Fruit fly (Drosophila melanogaster): ENCODE measurements around the gene CG6026.

CG6026 gene

dm6 chr3R:19088962-19089597 is 55.7 kb downstream of the CG6026 start (continued):
- TF ChIP-seq ftz-f1 (GFP tag; optimal IDR thresholded peaks at IDR 0.05) (peak; percentile 10), Fer1 (GFP tag; optimal IDR thresholded peaks at IDR 0.05) (peak; percentile 28), Hr78 (GFP tag; optimal IDR thresholded peaks at IDR 0.05) (no peak), CG4328 (GFP tag; optimal IDR thresholded peaks at IDR 0.05) (no peak), abd-A (tag; optimal IDR thresholded peaks at IDR 0.05) (no peak), D19B (GFP tag; optimal IDR thresholded peaks at IDR 0.05) (no peak), zen (tag; optimal IDR thresholded peaks at IDR 0.05) (no peak), Mes4 (GFP tag; optimal IDR thresholded peaks at IDR 0.05) (no peak), CG1647 (GFP tag; optimal IDR thresholded peaks at IDR 0.05) (no peak), CG33557 (GFP tag; optimal IDR thresholded peaks at IDR 0.05) (no peak), zfh2 (GFP tag; optimal IDR thresholded peaks at IDR 0.05) (no peak)

dm6 chr3R:19090983-19091748 is 57.8 kb downstream of the CG6026 start:
- TF ChIP-seq sr (GFP tag; IDR thresholded peaks at IDR 0.05) (0 out of 3 replicates have a peak, but pooled peaks have one; percentile 43), pros (GFP tag; optimal IDR thresholded peaks at IDR 0.05) (peak; percentile 58), Hr78 (GFP tag; optimal IDR thresholded peaks at IDR 0.05) (peak in 1 of 2 experiments; percentile 94), tna (GFP tag; IDR thresholded peaks at IDR 0.05; ENCODE audit: partially characterized antibody) (0 out of 2 replicates have a peak, but pooled peaks have one; percentile 29), CG2199 (GFP tag; IDR thresholded peaks at IDR 0.05) (peak; percentile 72; the same call in 2 of the 3 replicates), Oaz (GFP tag; IDR thresholded peaks at IDR 0.05) (no peak), CG17385 (GFP tag; optimal IDR thresholded peaks at IDR 0.05) (peak; percentile 61), maf-S (GFP tag; optimal IDR thresholded peaks at IDR 0.05) (no peak), Blimp-1 (GFP tag; optimal IDR thresholded peaks at IDR 0.05) (peak; percentile 86), CG4360 (GFP tag; IDR thresholded peaks at IDR 0.05) (peak; percentile 63), sqz (GFP tag; optimal IDR thresholded peaks at IDR 0.05) (peak; percentile 44), Med (GFP tag) (peak; percentile 18), lbe (GFP tag; optimal IDR thresholded peaks at IDR 0.05) (no peak)

- TF ChIP-seq CG9817 (tag; optimal IDR thresholded peaks at IDR 0.05) (no peak), pho (GFP tag; optimal IDR thresholded peaks at IDR 0.05) (no peak), cad (GFP tag; optimal IDR thresholded peaks at IDR 0.05) (no peak), wdn (GFP tag; IDR thresholded peaks at IDR 0.05) (no peak), CG4360 (GFP tag; IDR thresholded peaks at IDR 0.05) (no peak), CG31224 (GFP tag; IDR thresholded peaks at IDR 0.05) (no peak), CG33213 (GFP tag; optimal IDR thresholded peaks at IDR 0.05) (no peak), maf-S (GFP tag; optimal IDR thresholded peaks at IDR 0.05) (no peak), sr (GFP tag; IDR thresholded peaks at IDR 0.05) (peak; percentile 86), gsb (GFP tag; IDR thresholded peaks at IDR 0.05) (no peak), pb (GFP tag; optimal IDR thresholded peaks at IDR 0.05) (no peak), CG13424 (tag; optimal IDR thresholded peaks at IDR 0.05) (no peak), CG10462 (GFP tag; optimal IDR thresholded peaks at IDR 0.05) (no peak), Aef1 (GFP tag; IDR thresholded peaks at IDR 0.05) (no peak), lov (optimal IDR thresholded peaks at IDR 0.05) (no peak), lov (GFP tag; IDR thresholded peaks at IDR 0.05) (no peak), Antp (GFP tag; optimal IDR thresholded peaks at IDR 0.05) (no peak), Blimp-1 (GFP tag; optimal IDR thresholded peaks at IDR 0.05) (peak; percentile 95), da (GFP tag; optimal IDR thresholded peaks at IDR 0.05) (no peak), ATbp (GFP tag; optimal IDR thresholded peaks at IDR 0.05) (no peak), NC2α (GFP tag; optimal IDR thresholded peaks at IDR 0.05) (no peak), CG32532 (GFP tag; IDR thresholded peaks at IDR 0.05) (no peak), nom (GFP tag; optimal IDR thresholded peaks at IDR 0.05) (no peak), sd (tag; optimal IDR thresholded peaks at IDR 0.05) (peak; percentile 91), amos (GFP tag; IDR thresholded peaks at IDR 0.05; ENCODE audit: partially characterized antibody) (no peak), ci (GFP tag; IDR thresholded peaks at IDR 0.05) (0 out of 3 replicates have a peak, but pooled peaks have one; percentile 57)
Observed at dm6 chr3R:19091749-19092264, 58.5 kb downstream of the CG6026 start.
